Fruit fly (Drosophila melanogaster) whole organism, embryonic: ENCODE measurements around the gene CG13667.

Experiments
- Abd-B ChIP-seq: fragments of 200-800 bp; sonication (Bioruptor generic); optimal IDR thresholded peaks from 2 replicates; lab custom pipeline; 2018; ENCODE audit warnings: missing biosample characterization, mild to moderate bottlenecking, missing genetic modification characterization, moderate library complexity
- BtbVII ChIP-seq: fragments of 200-800 bp; sonication (Bioruptor generic); optimal IDR thresholded peaks from 3 replicates; lab custom pipeline; 2017; ENCODE audit warnings: missing biosample characterization, mild to moderate bottlenecking, missing genetic modification characterization
- CG11093 ChIP-seq: fragments of 200-800 bp; sonication (Bioruptor generic); IDR thresholded peaks from 3 replicates; pipeline ENCODE4 v1.3.6; 2022; ENCODE audit warnings: missing biosample characterization, missing genetic modification characterization
- CG11723 ChIP-seq: fragments of 200-800 bp; sonication (Bioruptor generic); optimal IDR thresholded peaks from 2 replicates; lab custom pipeline; 2017; ENCODE audit warnings: missing biosample characterization, mild to moderate bottlenecking, missing genetic modification characterization
- CG12659 ChIP-seq: fragments of 200-800 bp; sonication (Bioruptor generic); optimal IDR thresholded peaks from 3 replicates; lab custom pipeline; 2017; ENCODE audit warnings: mild to moderate bottlenecking, missing biosample characterization, missing genetic modification reagents, missing genetic modification characterization
- CG14860 ChIP-seq: fragments of 200-800 bp; sonication (Bioruptor generic); IDR thresholded peaks from 3 replicates; pipeline ENCODE4 v1.3.6; 2022; ENCODE audit warnings: missing biosample characterization, missing genetic modification characterization; ENCODE audit not compliant: partially characterized antibody
- CG15479 ChIP-seq: fragments of 200-800 bp; sonication (Bioruptor generic); optimal IDR thresholded peaks from 3 replicates; lab custom pipeline; 2019; ENCODE audit warnings: missing biosample characterization, mild to moderate bottlenecking, missing genetic modification characterization, moderate library complexity
- CG1602 ChIP-seq: fragments of 200-800 bp; sonication (Bioruptor generic); optimal IDR thresholded peaks from 3 replicates; lab custom pipeline; 2016; ENCODE audit warnings: missing biosample characterization, missing genetic modification characterization
- CG17802 ChIP-seq: fragments of 200-800 bp; sonication (Bioruptor generic); optimal IDR thresholded peaks from 2 replicates; lab custom pipeline; 2018; ENCODE audit warnings: missing biosample characterization, mild to moderate bottlenecking, missing genetic modification characterization, moderate library complexity
- CG31365 ChIP-seq: fragments of 200-800 bp; sonication (Bioruptor generic); optimal IDR thresholded peaks from 2 replicates; lab custom pipeline; 2018; ENCODE audit warnings: missing biosample characterization, mild to moderate bottlenecking, missing genetic modification characterization
- CG32767 ChIP-seq: fragments of 200-800 bp; sonication (Bioruptor generic); IDR thresholded peaks from 2 replicates; pipeline ENCODE4 v1.3.6; 2022; ENCODE audit warnings: missing biosample characterization, missing genetic modification characterization
- CG42726 ChIP-seq: fragments of 200-800 bp; sonication (Bioruptor generic); IDR thresholded peaks from 2 replicates; pipeline ENCODE4 v1.3.6; 2022; ENCODE audit warnings: missing biosample characterization, missing genetic modification characterization; ENCODE audit not compliant: partially characterized antibody
- CG4424 ChIP-seq: fragments of 200-800 bp; sonication (Bioruptor generic); optimal IDR thresholded peaks from 3 replicates; lab custom pipeline; 2016; ENCODE audit warnings: missing biosample characterization, missing genetic modification characterization
- CG7271 ChIP-seq: fragments of 200-800 bp; sonication (Bioruptor generic); optimal IDR thresholded peaks from 2 replicates; lab custom pipeline; 2018; ENCODE audit warnings: missing biosample characterization, mild to moderate bottlenecking, missing genetic modification characterization, moderate library complexity
- CG7963 ChIP-seq: fragments of 200-800 bp; sonication (Bioruptor generic); IDR thresholded peaks from 3 replicates; pipeline ENCODE4 v1.3.6; 2022; ENCODE audit warnings: missing biosample characterization, missing genetic modification characterization; ENCODE audit not compliant: partially characterized antibody
- CG8089 ChIP-seq: fragments of 200-800 bp; sonication (Bioruptor generic); optimal IDR thresholded peaks from 3 replicates; lab custom pipeline; 2016; ENCODE audit warnings: missing biosample characterization, missing genetic modification characterization
- Camta ChIP-seq: fragments of 200-800 bp; sonication (Bioruptor generic); optimal IDR thresholded peaks from 2 replicates; lab custom pipeline; 2016; ENCODE audit warnings: missing biosample characterization, missing genetic modification characterization
- D ChIP-seq, 2 experiments: fragments of 200-800 bp in 1 of 2; fragments of >200 bp in 1 of 2; sonication (Bioruptor generic) in 1 of 2; optimal IDR thresholded peaks; 2 replicates in 1 of 2; 3 replicates in 1 of 2; lab custom pipeline; 2017; ENCODE audit warnings: mild to moderate bottlenecking in 1 of 2, missing biosample characterization in 1 of 2, missing genetic modification characterization in 1 of 2, missing genetic modification reagents in 1 of 2
- D19A ChIP-seq: fragments of 200-800 bp; optimal IDR thresholded peaks from 3 replicates; lab custom pipeline; 2019; ENCODE audit warnings: missing biosample characterization, mild to moderate bottlenecking, missing genetic modification characterization, moderate library complexity
- Dip3 ChIP-seq: fragments of 200-800 bp; sonication (Bioruptor generic); optimal IDR thresholded peaks from 3 replicates; lab custom pipeline; 2016; ENCODE audit warnings: missing biosample characterization, missing genetic modification characterization
- E2f2 ChIP-seq: fragments of 200-800 bp; sonication (Bioruptor generic); IDR thresholded peaks from 2 replicates; pipeline ENCODE4 v1.3.6; 2022; ENCODE audit warnings: missing biosample characterization, missing genetic modification characterization
- Jarid2 ChIP-seq: fragments of 200-800 bp; sonication (Bioruptor generic); optimal IDR thresholded peaks from 3 replicates; lab custom pipeline; 2017; ENCODE audit warnings: mild to moderate bottlenecking, missing biosample characterization, missing genetic modification reagents, missing genetic modification characterization
- Mrtf ChIP-seq: fragments of 200-800 bp; sonication (Bioruptor generic); IDR thresholded peaks from 3 replicates; pipeline ENCODE4 v1.3.6; 2022; ENCODE audit warnings: missing biosample characterization, missing genetic modification characterization
- Nf-YB ChIP-seq: fragments of 200-800 bp; sonication (Bioruptor generic); optimal IDR thresholded peaks from 3 replicates; lab custom pipeline; 2019; ENCODE audit warnings: missing biosample characterization, mild to moderate bottlenecking, missing genetic modification characterization, moderate library complexity
- Six4 ChIP-seq: fragments of 200-800 bp; sonication (Bioruptor generic); optimal IDR thresholded peaks from 2 replicates; lab custom pipeline; 2016; ENCODE audit warnings: missing biosample characterization, missing genetic modification characterization
- Spps ChIP-seq: fragments of 200-800 bp; sonication (Bioruptor generic); optimal IDR thresholded peaks from 2 replicates; lab custom pipeline; 2018; ENCODE audit warnings: missing biosample characterization, mild to moderate bottlenecking, missing genetic modification characterization
- amos ChIP-seq: fragments of 200-800 bp; sonication (Bioruptor generic); IDR thresholded peaks from 2 replicates; pipeline ENCODE4 v1.3.6; 2022; ENCODE audit warnings: missing biosample characterization, missing genetic modification characterization; ENCODE audit not compliant: partially characterized antibody
- chinmo ChIP-seq: fragments of 200-800 bp; sonication (Bioruptor generic); IDR thresholded peaks from 4 replicates; pipeline ENCODE4 v1.3.6; 2022; ENCODE audit warnings: missing biosample characterization, missing genetic modification characterization; ENCODE audit not compliant: partially characterized antibody
- cwo ChIP-seq: fragments of 200-800 bp; sonication (Bioruptor generic); optimal IDR thresholded peaks from 3 replicates; lab custom pipeline; 2017; ENCODE audit warnings: missing biosample characterization, missing genetic modification characterization, mild to moderate bottlenecking, moderate library complexity, missing genetic modification reagents
- da ChIP-seq: fragments of 200-800 bp; sonication (Bioruptor generic); optimal IDR thresholded peaks from 2 replicates; lab custom pipeline; 2016; ENCODE audit warnings: missing biosample characterization, missing genetic modification characterization
- danr ChIP-seq: fragments of 200-800 bp; sonication (Bioruptor generic); IDR thresholded peaks from 2 replicates; pipeline ENCODE4 v1.3.6; 2022; ENCODE audit warnings: missing biosample characterization, missing genetic modification characterization
- esg ChIP-seq: fragments of 200-800 bp; sonication (Bioruptor generic); conservative IDR thresholded peaks from 2 replicates; pipeline ENCODE4 v1.3.6; 2022; ENCODE audit warnings: missing biosample characterization, missing genetic modification characterization
- gcm2 ChIP-seq: fragments of 200-800 bp; sonication (Bioruptor generic); optimal IDR thresholded peaks from 2 replicates; lab custom pipeline; 2016; ENCODE audit warnings: missing biosample characterization, missing genetic modification characterization
- gfzf ChIP-seq: fragments of 200-800 bp; sonication (Bioruptor generic); optimal IDR thresholded peaks from 2 replicates; lab custom pipeline; 2016; ENCODE audit warnings: missing biosample characterization, mild to moderate bottlenecking, missing genetic modification characterization, moderate library complexity
- gsb ChIP-seq: fragments of 200-800 bp; sonication (Bioruptor generic); IDR thresholded peaks from 2 replicates; pipeline ENCODE4 v1.3.6; 2022; ENCODE audit warnings: missing biosample characterization, missing genetic modification characterization
- gsb-n ChIP-seq: fragments of 200-800 bp; sonication (Bioruptor generic); optimal IDR thresholded peaks from 3 replicates; lab custom pipeline; 2018; ENCODE audit warnings: missing biosample characterization, mild to moderate bottlenecking, missing genetic modification characterization
- hbn ChIP-seq: fragments of 200-800 bp; sonication (Bioruptor generic); IDR thresholded peaks from 2 replicates; pipeline ENCODE4 v1.3.6; 2022; ENCODE audit warnings: missing biosample characterization, missing genetic modification characterization; ENCODE audit not compliant: partially characterized antibody
- luna ChIP-seq: fragments of 200-800 bp; sonication (Bioruptor generic); optimal IDR thresholded peaks from 2 replicates; lab custom pipeline; 2016; ENCODE audit warnings: missing biosample characterization, missing genetic modification characterization
- nmo ChIP-seq: fragments of 200-800 bp; sonication (Bioruptor generic); optimal IDR thresholded peaks from 2 replicates; lab custom pipeline; 2018; ENCODE audit warnings: missing biosample characterization, mild to moderate bottlenecking, missing genetic modification characterization, moderate library complexity
- pfk ChIP-seq: fragments of 200-800 bp; sonication (Bioruptor generic); optimal IDR thresholded peaks from 2 replicates; lab custom pipeline; 2018; ENCODE audit warnings: missing biosample characterization, mild to moderate bottlenecking, missing genetic modification characterization, moderate library complexity
- ranshi ChIP-seq: fragments of 200-800 bp; sonication (Bioruptor generic); IDR thresholded peaks from 2 replicates; pipeline ENCODE4 v1.3.6; 2022; ENCODE audit warnings: missing biosample characterization, missing genetic modification characterization
- rib ChIP-seq: fragments of 200-800 bp; sonication (Bioruptor generic); IDR thresholded peaks from 2 replicates; pipeline ENCODE4 v1.3.6; 2022; ENCODE audit warnings: missing biosample characterization, missing genetic modification characterization
- salm ChIP-seq: fragments of 200-800 bp; sonication (Bioruptor generic); optimal IDR thresholded peaks from 2 replicates; lab custom pipeline; 2018; ENCODE audit warnings: missing biosample characterization, mild to moderate bottlenecking, missing genetic modification characterization
- sob ChIP-seq: fragments of 200-800 bp; sonication (Bioruptor generic); IDR thresholded peaks from 2 replicates; pipeline ENCODE4 v1.3.6; 2022; ENCODE audit warnings: missing biosample characterization, missing genetic modification characterization
- sug ChIP-seq: fragments of 200-800 bp; optimal IDR thresholded peaks from 2 replicates; lab custom pipeline; 2019; ENCODE audit warnings: missing biosample characterization, mild to moderate bottlenecking, missing genetic modification characterization, moderate library complexity
- tna ChIP-seq: fragments of 200-800 bp; sonication (Bioruptor generic); IDR thresholded peaks from 2 replicates; pipeline ENCODE4 v1.3.6; 2022; ENCODE audit warnings: missing biosample characterization, missing genetic modification characterization; ENCODE audit not compliant: partially characterized antibody
- usp ChIP-seq: fragments of >200 bp; optimal IDR thresholded peaks from 2 replicates; lab custom pipeline; 2017; ENCODE audit warnings: missing biosample characterization, missing genetic modification characterization

CG13667 gene

DNA sequence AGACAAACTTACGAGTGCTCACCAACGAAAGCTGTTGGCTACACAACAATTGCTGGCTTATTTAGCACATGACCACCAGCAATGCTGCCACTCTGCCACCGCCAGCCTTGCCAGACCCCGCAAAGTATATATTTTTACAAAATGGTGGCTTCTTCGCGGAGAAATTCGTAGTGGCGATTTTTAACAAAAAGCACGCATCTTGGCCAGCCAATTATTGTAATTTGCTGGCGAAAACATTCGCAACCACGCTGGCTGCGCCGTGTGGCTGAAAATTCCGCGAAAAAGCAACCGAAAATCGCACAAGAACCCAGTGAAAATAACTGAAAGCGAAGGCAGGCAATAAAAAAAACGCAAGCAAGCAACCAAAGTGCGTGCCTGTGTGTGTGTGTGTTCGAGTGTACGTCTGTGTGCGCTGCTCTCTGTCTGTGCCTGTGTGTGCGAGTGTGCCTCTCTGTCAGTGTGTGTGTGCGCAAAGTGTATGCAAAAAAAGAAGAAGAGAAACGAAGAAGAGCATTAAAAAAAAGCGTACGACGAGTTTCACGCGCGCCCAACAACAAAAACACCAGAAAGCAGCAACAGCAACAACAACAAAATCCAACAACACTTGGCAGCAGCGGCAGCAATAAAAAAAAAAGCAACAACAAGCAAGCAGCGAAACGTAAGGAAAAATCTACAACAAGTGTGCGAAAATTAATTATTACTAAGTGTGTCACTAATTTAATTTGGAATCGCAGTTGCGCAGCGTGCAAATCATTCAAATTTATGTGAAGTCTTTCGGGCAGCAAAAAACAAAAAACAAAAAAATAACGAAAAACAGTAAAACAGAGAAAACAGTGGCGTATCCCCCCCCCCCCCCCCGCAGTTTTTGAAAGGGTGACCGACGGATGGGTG is 44.8 kb downstream of the CG13667 start, which contains the start of gene Gug (continued):
- TF ChIP-seq gfzf (GFP tag; lab: Kevin White, UChicago) = peak; percentile 90
- TF ChIP-seq chinmo = peak; percentile 94; the same call in 3 of the 4 replicates
- TF ChIP-seq rib (GFP tag; lab: Robert Waterston, UW) = no peak
- no peak for TF ChIP-seq cwo (GFP tag; lab: Kevin White, UChicago)
- no peak for TF ChIP-seq Nf-YB (GFP tag; lab: Kevin White, UChicago)
- TF ChIP-seq Six4 = no peak
- TF ChIP-seq BtbVII (GFP tag; lab: Kevin White, UChicago) = no peak
- no peak for TF ChIP-seq esg (GFP tag; lab: Robert Waterston, UW)
- peak; percentile 65 for TF ChIP-seq nmo (GFP tag; lab: Kevin White, UChicago)
- TF ChIP-seq E2f2 = no peak
- TF ChIP-seq pfk (GFP tag; lab: Kevin White, UChicago) = no peak
- no peak for TF ChIP-seq CG11723 (GFP tag; lab: Kevin White, UChicago)
- TF ChIP-seq sob (GFP tag; lab: Robert Waterston, UW) = peak; percentile 24; the same call in 1 of the 2 replicates
- no peak for TF ChIP-seq hbn
- no peak for TF ChIP-seq Spps (tag; lab: Kevin White, UChicago)
- TF ChIP-seq gsb-n (tag; lab: Kevin White, UChicago) = no peak
- TF ChIP-seq CG7963 (GFP tag; lab: Robert Waterston, UW) = no peak
- TF ChIP-seq CG42726 (GFP tag; lab: Robert Waterston, UW) = peak; percentile 11; the same call in 1 of the 2 replicates
- TF ChIP-seq luna = no peak
- no peak for TF ChIP-seq CG8089 (GFP tag; lab: Kevin White, UChicago)
- TF ChIP-seq ranshi (GFP tag; lab: Robert Waterston, UW) = peak; percentile 39; the same call in 1 of the 2 replicates
- no peak for TF ChIP-seq CG31365 (tag; lab: Kevin White, UChicago)
- no peak for TF ChIP-seq CG1602 (GFP tag; lab: Kevin White, UChicago)
- TF ChIP-seq D (optimal IDR thresholded peaks at IDR 0.05; lab: Kevin White, UChicago) = peak; percentile 76
- TF ChIP-seq D (GFP tag; optimal IDR thresholded peaks at IDR 0.05; lab: Kevin White, UChicago) = no peak
- no peak; the same call in 2 of the 3 replicates for TF ChIP-seq Mrtf (GFP tag; lab: Robert Waterston, UW)
- TF ChIP-seq CG15479 (GFP tag; lab: Kevin White, UChicago) = peak; percentile 84
- no peak for TF ChIP-seq Dip3 (GFP tag; lab: Kevin White, UChicago)
- no peak for TF ChIP-seq CG17802
- TF ChIP-seq da (GFP tag; lab: Kevin White, UChicago) = no peak
- TF ChIP-seq CG14860 (GFP tag; lab: Robert Waterston, UW) = no peak
- TF ChIP-seq gsb = no peak
- no peak for TF ChIP-seq CG4424 (GFP tag; lab: Kevin White, UChicago)
- TF ChIP-seq CG11093 (GFP tag; lab: Robert Waterston, UW) = no peak
- peak; percentile 13 for TF ChIP-seq amos (GFP tag; lab: Robert Waterston, UW)
- TF ChIP-seq CG7271 (tag; lab: Kevin White, UChicago) = no peak
- TF ChIP-seq CG32767 = no peak
- no peak for TF ChIP-seq tna (GFP tag; lab: Robert Waterston, UW)
- TF ChIP-seq usp (GFP tag; lab: Kevin White, UChicago) = no peak
- no peak for TF ChIP-seq sug (tag; lab: Kevin White, UChicago)
- TF ChIP-seq salm (tag; lab: Kevin White, UChicago) = no peak
- peak; percentile 74 for TF ChIP-seq Jarid2 (GFP tag; lab: Kevin White, UChicago)
- TF ChIP-seq D19A (tag; lab: Kevin White, UChicago) = peak; percentile 45
- no peak for TF ChIP-seq Camta (GFP tag; lab: Kevin White, UChicago)
- no peak for TF ChIP-seq danr (GFP tag; lab: Robert Waterston, UW)
- peak; percentile 89 for TF ChIP-seq CG12659
- TF ChIP-seq gcm2 (GFP tag; lab: Kevin White, UChicago) = no peak
- TF ChIP-seq Abd-B (GFP tag; lab: Kevin White, UChicago) = peak; percentile 79
